Worm (Caenorhabditis elegans): ENCODE results near the gene Y59H11AM.4.

DNA sequence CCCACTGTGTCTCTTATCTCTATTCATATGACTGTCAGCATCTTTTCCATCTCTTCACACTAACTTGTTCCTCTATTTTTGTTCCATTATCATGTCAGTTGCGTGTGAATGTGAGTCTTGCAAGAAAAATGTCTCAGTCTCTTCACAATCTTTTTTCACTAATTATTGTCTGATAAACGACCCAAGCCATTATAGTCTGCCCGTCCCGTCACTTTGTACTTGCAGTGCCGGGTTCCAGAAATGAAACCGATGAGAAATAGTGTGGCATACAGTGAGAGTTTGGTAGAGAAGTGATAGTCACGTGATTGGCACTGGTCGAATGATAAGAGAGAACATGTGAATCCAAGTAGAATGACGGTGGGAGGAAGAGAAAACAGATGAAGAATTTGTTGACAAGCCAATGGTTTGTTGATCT is 42.5 kb downstream of the Y59H11AM.4 start:
- TF ChIP-seq ama-1 (optimal IDR thresholded peaks at IDR 0.05) (no peak), hmbx-1 (tag; optimal IDR thresholded peaks at IDR 0.05) (no peak)

All from whole organism, early embryonic.